Fruit fly (Drosophila melanogaster) whole organism, embryonic: ENCODE data around the gene CG4988.

ENCODE experiments used
- Adf1 ChIP-seq: fragments of 200-800 bp; sonication (Bioruptor generic); IDR thresholded peaks from 2 replicates; pipeline ENCODE4 v1.3.6; 2022; ENCODE audit warnings: missing biosample characterization, missing genetic modification characterization
- BtbVII ChIP-seq: fragments of 200-800 bp; sonication (Bioruptor generic); optimal IDR thresholded peaks from 3 replicates; lab custom pipeline; 2017; ENCODE audit warnings: missing biosample characterization, mild to moderate bottlenecking, missing genetic modification characterization
- CG10543 ChIP-seq: fragments of 200-800 bp; sonication (Bioruptor generic); optimal IDR thresholded peaks from 3 replicates; lab custom pipeline; 2017; ENCODE audit warnings: missing biosample characterization, mild to moderate bottlenecking, missing genetic modification characterization, moderate library complexity
- CG12236 ChIP-seq: fragments of 200-800 bp; sonication (Bioruptor generic); optimal IDR thresholded peaks from 2 replicates; lab custom pipeline; 2016; ENCODE audit warnings: missing biosample characterization, missing genetic modification characterization
- CG12391 ChIP-seq: fragments of 200-800 bp; sonication (Bioruptor generic); optimal IDR thresholded peaks from 3 replicates; lab custom pipeline; 2018; ENCODE audit warnings: missing biosample characterization, mild to moderate bottlenecking, missing genetic modification characterization, moderate library complexity
- CG14860 ChIP-seq: fragments of 200-800 bp; sonication (Bioruptor generic); IDR thresholded peaks from 3 replicates; pipeline ENCODE4 v1.3.6; 2022; ENCODE audit warnings: missing biosample characterization, missing genetic modification characterization; ENCODE audit not compliant: partially characterized antibody
- CG1529 ChIP-seq: fragments of 200-800 bp; sonication (Bioruptor generic); optimal IDR thresholded peaks from 3 replicates; lab custom pipeline; 2018; ENCODE audit warnings: missing biosample characterization, missing genetic modification characterization
- CG17802 ChIP-seq: fragments of 200-800 bp; sonication (Bioruptor generic); optimal IDR thresholded peaks from 2 replicates; lab custom pipeline; 2018; ENCODE audit warnings: missing biosample characterization, mild to moderate bottlenecking, missing genetic modification characterization, moderate library complexity
- CG18476 ChIP-seq: fragments of 200-800 bp; sonication (Bioruptor generic); optimal IDR thresholded peaks from 2 replicates; lab custom pipeline; 2016; ENCODE audit warnings: missing biosample characterization, mild to moderate bottlenecking, missing genetic modification characterization
- CG18599 ChIP-seq: fragments of 200-800 bp; sonication (Bioruptor generic); optimal IDR thresholded peaks from 3 replicates; lab custom pipeline; 2017; ENCODE audit warnings: missing biosample characterization, missing genetic modification characterization, mild to moderate bottlenecking, moderate library complexity, missing genetic modification reagents
- CG3281 ChIP-seq: fragments of 200-800 bp; sonication (Bioruptor generic); optimal IDR thresholded peaks from 3 replicates; lab custom pipeline; 2017; ENCODE audit warnings: missing biosample characterization, mild to moderate bottlenecking, missing genetic modification characterization
- CG3995 ChIP-seq: fragments of 200-800 bp; sonication (Bioruptor generic); optimal IDR thresholded peaks from 3 replicates; lab custom pipeline; 2016; ENCODE audit warnings: missing biosample characterization, missing genetic modification characterization
- CG6813 ChIP-seq: fragments of 200-800 bp; sonication (Bioruptor generic); optimal IDR thresholded peaks from 2 replicates; lab custom pipeline; 2017; ENCODE audit warnings: missing biosample characterization, missing genetic modification characterization, mild to moderate bottlenecking, moderate library complexity, missing genetic modification reagents
- CG8924 ChIP-seq: fragments of 200-800 bp; optimal IDR thresholded peaks from 3 replicates; lab custom pipeline; 2019; ENCODE audit warnings: missing biosample characterization, mild to moderate bottlenecking, missing genetic modification characterization, moderate library complexity
- CG9215 ChIP-seq: fragments of 200-800 bp; sonication (Bioruptor generic); IDR thresholded peaks from 2 replicates; pipeline ENCODE4 v1.3.6; 2022; ENCODE audit warnings: missing biosample characterization, missing genetic modification characterization
- CG9437 ChIP-seq: fragments of 200-800 bp; sonication (Bioruptor generic); optimal IDR thresholded peaks from 2 replicates; lab custom pipeline; 2018; ENCODE audit warnings: missing biosample characterization, mild to moderate bottlenecking, missing genetic modification characterization
- CTCF ChIP-seq: fragments of 200-800 bp; sonication (Bioruptor generic); optimal IDR thresholded peaks from 2 replicates; lab custom pipeline; 2017; ENCODE audit warnings: missing biosample characterization, mild to moderate bottlenecking, missing genetic modification characterization, moderate library complexity
- CrebB ChIP-seq: fragments of 200-800 bp; sonication (Bioruptor generic); optimal IDR thresholded peaks from 3 replicates; lab custom pipeline; 2018; ENCODE audit warnings: missing biosample characterization, mild to moderate bottlenecking, missing genetic modification characterization
- D ChIP-seq, 2 experiments: fragments of 200-800 bp in 1 of 2; fragments of >200 bp in 1 of 2; sonication (Bioruptor generic) in 1 of 2; optimal IDR thresholded peaks; 2 replicates in 1 of 2; 3 replicates in 1 of 2; lab custom pipeline; 2017; ENCODE audit warnings: mild to moderate bottlenecking in 1 of 2, missing biosample characterization in 1 of 2, missing genetic modification characterization in 1 of 2, missing genetic modification reagents in 1 of 2
- Deaf1 ChIP-seq: fragments of 200-800 bp; optimal IDR thresholded peaks from 3 replicates; lab custom pipeline; 2019; ENCODE audit warnings: missing biosample characterization, mild to moderate bottlenecking, missing genetic modification characterization, moderate library complexity
- Eip74EF ChIP-seq, 2 experiments: fragments of 200-800 bp in 1 of 2; fragments of >200 bp in 1 of 2; sonication (Bioruptor generic) in 1 of 2; optimal IDR thresholded peaks; 2 replicates each; lab custom pipeline; 2017 to 2019; ENCODE audit warnings: missing biosample characterization in 2 of 2, missing genetic modification characterization in 2 of 2, mild to moderate bottlenecking in 1 of 2, moderate library complexity in 1 of 2
- Fer1 ChIP-seq: fragments of 200-800 bp; sonication (Bioruptor generic); optimal IDR thresholded peaks from 2 replicates; lab custom pipeline; 2017; ENCODE audit warnings: missing biosample characterization, mild to moderate bottlenecking, missing genetic modification characterization
- Hand ChIP-seq: fragments of 200-800 bp; sonication (Bioruptor generic); optimal IDR thresholded peaks from 2 replicates; lab custom pipeline; 2017; ENCODE audit warnings: mild to moderate bottlenecking, missing biosample characterization, missing genetic modification reagents, missing genetic modification characterization
- Mes4 ChIP-seq: fragments of 200-800 bp; sonication (Bioruptor generic); optimal IDR thresholded peaks from 2 replicates; lab custom pipeline; 2016; ENCODE audit warnings: missing biosample characterization, missing genetic modification characterization
- Mrtf ChIP-seq: fragments of 200-800 bp; sonication (Bioruptor generic); IDR thresholded peaks from 3 replicates; pipeline ENCODE4 v1.3.6; 2022; ENCODE audit warnings: missing biosample characterization, missing genetic modification characterization
- Ssrp ChIP-seq: fragments of 200-800 bp; sonication (Bioruptor generic); optimal IDR thresholded peaks from 2 replicates; lab custom pipeline; 2018; ENCODE audit warnings: missing biosample characterization, mild to moderate bottlenecking, missing genetic modification characterization, moderate library complexity
- Tbp ChIP-seq: fragments of >200 bp; optimal IDR thresholded peaks from 2 replicates; lab custom pipeline; 2018; ENCODE audit warnings: missing biosample characterization, missing genetic modification characterization
- abd-A ChIP-seq: fragments of 200-800 bp; sonication (Bioruptor generic); optimal IDR thresholded peaks from 3 replicates; lab custom pipeline; 2019; ENCODE audit warnings: missing biosample characterization, mild to moderate bottlenecking, missing genetic modification characterization, moderate library complexity
- bcd ChIP-seq: fragments of 200-800 bp; sonication (Bioruptor generic); optimal IDR thresholded peaks from 2 replicates; lab custom pipeline; 2017; ENCODE audit warnings: missing biosample characterization, mild to moderate bottlenecking, missing genetic modification characterization
- caup ChIP-seq: fragments of 200-800 bp; sonication (Bioruptor generic); optimal IDR thresholded peaks from 3 replicates; lab custom pipeline; 2017; ENCODE audit warnings: missing biosample characterization, mild to moderate bottlenecking, missing genetic modification characterization, moderate library complexity; ENCODE audit not compliant: severe bottlenecking
- dm ChIP-seq: fragments of 200-800 bp; sonication (Bioruptor generic); optimal IDR thresholded peaks from 3 replicates; lab custom pipeline; 2016; ENCODE audit warnings: missing biosample characterization, missing genetic modification characterization
- exex ChIP-seq: fragments of 200-800 bp; sonication (Bioruptor generic); optimal IDR thresholded peaks from 4 replicates; lab custom pipeline; 2018; ENCODE audit warnings: missing biosample characterization, mild to moderate bottlenecking, missing genetic modification characterization, moderate library complexity
- gcm ChIP-seq: fragments of 200-800 bp; sonication (Bioruptor generic); optimal IDR thresholded peaks from 2 replicates; lab custom pipeline; 2019; ENCODE audit warnings: missing biosample characterization, mild to moderate bottlenecking, missing genetic modification characterization, moderate library complexity
- grn ChIP-seq: fragments of 200-800 bp; sonication (Bioruptor generic); optimal IDR thresholded peaks from 3 replicates; lab custom pipeline; 2017; ENCODE audit warnings: missing biosample characterization, missing genetic modification characterization
- insv ChIP-seq, 2 experiments: fragments of 200-800 bp; sonication (Bioruptor generic); optimal IDR thresholded peaks; 3 replicates each; lab custom pipeline; 2016 to 2018; ENCODE audit warnings: missing biosample characterization in 2 of 2, missing genetic modification characterization in 2 of 2
- inv ChIP-seq: fragments of 200-800 bp; sonication (Bioruptor generic); IDR thresholded peaks from 2 replicates; pipeline ENCODE4 v1.3.6; 2022; ENCODE audit warnings: missing biosample characterization, missing genetic modification characterization; ENCODE audit not compliant: partially characterized antibody
- jing ChIP-seq: fragments of 200-800 bp; sonication (Bioruptor generic); optimal IDR thresholded peaks from 2 replicates; lab custom pipeline; 2018; ENCODE audit warnings: missing biosample characterization, mild to moderate bottlenecking, missing genetic modification characterization
- kay ChIP-seq: fragments of 200-800 bp; sonication (Bioruptor generic); optimal IDR thresholded peaks from 2 replicates; lab custom pipeline; 2016; ENCODE audit warnings: missing biosample characterization, missing genetic modification characterization
- lilli ChIP-seq: fragments of 200-800 bp; sonication (Bioruptor generic); optimal IDR thresholded peaks from 3 replicates; lab custom pipeline; 2016; ENCODE audit warnings: missing biosample characterization, missing genetic modification characterization
- mirr ChIP-seq: fragments of 200-800 bp; sonication (Bioruptor generic); optimal IDR thresholded peaks from 3 replicates; lab custom pipeline; 2018; ENCODE audit warnings: missing biosample characterization, mild to moderate bottlenecking, missing genetic modification characterization
- nau ChIP-seq: fragments of 200-800 bp; sonication (Bioruptor generic); optimal IDR thresholded peaks from 3 replicates; lab custom pipeline; 2017; ENCODE audit warnings: missing biosample characterization, mild to moderate bottlenecking, missing genetic modification characterization, missing genetic modification reagents
- nerfin-2 ChIP-seq: fragments of 200-800 bp; sonication (Bioruptor generic); IDR thresholded peaks from 2 replicates; pipeline ENCODE4 v1.3.6; 2022; ENCODE audit warnings: missing biosample characterization, missing genetic modification characterization; ENCODE audit not compliant: partially characterized antibody
- oc ChIP-seq: fragments of 200-800 bp; sonication (Bioruptor generic); optimal IDR thresholded peaks from 2 replicates; lab custom pipeline; 2018; ENCODE audit warnings: missing biosample characterization, mild to moderate bottlenecking, missing genetic modification characterization, moderate library complexity
- odd ChIP-seq: fragments of 200-800 bp; sonication (Bioruptor generic); optimal IDR thresholded peaks from 2 replicates; lab custom pipeline; 2017; ENCODE audit warnings: missing biosample characterization, mild to moderate bottlenecking, missing genetic modification characterization
- pb ChIP-seq: fragments of 200-800 bp; sonication (Bioruptor generic); optimal IDR thresholded peaks from 3 replicates; lab custom pipeline; 2016; ENCODE audit warnings: missing biosample characterization, missing genetic modification characterization
- rib ChIP-seq: fragments of 200-800 bp; sonication (Bioruptor generic); IDR thresholded peaks from 2 replicates; pipeline ENCODE4 v1.3.6; 2022; ENCODE audit warnings: missing biosample characterization, missing genetic modification characterization
- tin ChIP-seq: fragments of 200-800 bp; sonication (Bioruptor generic); optimal IDR thresholded peaks from 3 replicates; lab custom pipeline; 2016; ENCODE audit warnings: missing biosample characterization, missing genetic modification characterization
- tio ChIP-seq: fragments of 200-800 bp; sonication (Bioruptor generic); optimal IDR thresholded peaks from 2 replicates; lab custom pipeline; 2017; ENCODE audit warnings: missing biosample characterization, missing genetic modification characterization, inconsistent platforms
- wor ChIP-seq: fragments of 200-800 bp; sonication (Bioruptor generic); IDR thresholded peaks from 2 replicates; pipeline ENCODE4 v1.3.6; 2022; ENCODE audit warnings: missing biosample characterization, missing genetic modification characterization
- zfh1 ChIP-seq: fragments of 200-800 bp; sonication (Bioruptor generic); IDR thresholded peaks from 3 replicates; pipeline ENCODE4 v1.3.6; 2022; ENCODE audit warnings: missing biosample characterization, missing genetic modification characterization
- zfh2 ChIP-seq: fragments of 200-800 bp; sonication (Bioruptor generic); optimal IDR thresholded peaks from 2 replicates; lab custom pipeline; 2016; ENCODE audit warnings: missing biosample characterization, missing genetic modification characterization

Gene CG4988

DNA sequence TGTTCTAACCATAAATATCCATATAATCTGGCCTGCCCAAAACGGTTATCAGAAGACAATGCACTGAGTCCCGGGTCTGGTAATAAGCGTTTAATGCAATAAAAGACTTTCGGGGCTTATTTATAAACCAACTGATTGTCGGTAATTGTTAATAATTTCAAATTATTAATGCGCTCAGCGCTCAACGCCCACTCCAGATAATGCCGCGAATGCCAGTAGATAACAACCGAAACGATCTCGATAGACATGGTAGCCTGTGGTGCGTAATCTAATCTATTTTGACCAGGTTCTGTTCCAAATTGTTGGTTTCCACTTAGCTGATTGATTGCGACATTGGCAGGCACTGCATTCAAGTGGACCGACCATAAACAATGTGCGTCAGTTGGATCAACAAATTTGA lies 46.0 kb downstream of the CG4988 start (continued):
- TF ChIP-seq dm (GFP tag; lab: Kevin White, UChicago) (no peak), kay (GFP tag; lab: Kevin White, UChicago) (no peak), oc (tag; lab: Kevin White, UChicago) (no peak), pb (no peak), CG1529 (GFP tag; lab: Kevin White, UChicago) (no peak), lilli (GFP tag; lab: Kevin White, UChicago) (no peak), Mrtf (GFP tag; lab: Robert Waterston, UW) (no peak), CG18476 (no peak), gcm (GFP tag; lab: Kevin White, UChicago) (no peak), CG12236 (GFP tag; lab: Kevin White, UChicago) (no peak), Tbp (no peak), Ssrp (tag; lab: Kevin White, UChicago) (no peak), grn (GFP tag; lab: Kevin White, UChicago) (peak; percentile 87), nau (GFP tag; lab: Kevin White, UChicago) (no peak), CTCF (no peak), Deaf1 (no peak), CG8924 (tag; lab: Kevin White, UChicago) (no peak), CG3281 (GFP tag; lab: Kevin White, UChicago) (no peak), Adf1 (no peak), exex (tag; lab: Kevin White, UChicago) (peak; percentile 99), bcd (GFP tag; lab: Kevin White, UChicago) (no peak), zfh2 (no peak), abd-A (tag; lab: Kevin White, UChicago) (no peak), CG12391 (tag; lab: Kevin White, UChicago) (no peak), jing (GFP tag; lab: Kevin White, UChicago) (no peak), wor (GFP tag; lab: Robert Waterston, UW) (no peak), BtbVII (GFP tag; lab: Kevin White, UChicago) (no peak), CG9215 (no peak), CG14860 (GFP tag; lab: Robert Waterston, UW) (no peak), Hand (GFP tag; lab: Kevin White, UChicago) (no peak), insv (GFP tag; optimal IDR thresholded peaks at IDR 0.05; lab: Kevin White, UChicago) (no peak), CrebB (tag; lab: Kevin White, UChicago) (no peak), CG10543 (GFP tag; lab: Kevin White, UChicago) (peak; percentile 54), caup (no peak), rib (GFP tag; lab: Robert Waterston, UW) (no peak), Fer1 (peak; percentile 11), CG18599 (GFP tag; lab: Kevin White, UChicago) (peak; percentile 10), nerfin-2 (GFP tag; lab: Robert Waterston, UW) (no peak), Eip74EF (GFP tag; optimal IDR thresholded peaks at IDR 0.05; lab: Kevin White, UChicago) (no peak), mirr (peak; percentile 86), CG9437 (GFP tag; lab: Kevin White, UChicago) (no peak), inv (no peak), CG17802 (tag; lab: Kevin White, UChicago) (no peak), Mes4 (no peak), tin (no peak), CG6813 (GFP tag; lab: Kevin White, UChicago) (no peak), zfh1 (GFP tag; lab: Robert Waterston, UW) (no peak), odd (no peak), CG3995 (GFP tag; lab: Kevin White, UChicago) (no peak), tio (no peak), D (optimal IDR thresholded peaks at IDR 0.05; lab: Kevin White, UChicago) (no peak), D (GFP tag; optimal IDR thresholded peaks at IDR 0.05; lab: Kevin White, UChicago) (no peak)
